Worm (Caenorhabditis elegans): ENCODE data around the gene lin-23.

The lin-23 gene

DNA sequence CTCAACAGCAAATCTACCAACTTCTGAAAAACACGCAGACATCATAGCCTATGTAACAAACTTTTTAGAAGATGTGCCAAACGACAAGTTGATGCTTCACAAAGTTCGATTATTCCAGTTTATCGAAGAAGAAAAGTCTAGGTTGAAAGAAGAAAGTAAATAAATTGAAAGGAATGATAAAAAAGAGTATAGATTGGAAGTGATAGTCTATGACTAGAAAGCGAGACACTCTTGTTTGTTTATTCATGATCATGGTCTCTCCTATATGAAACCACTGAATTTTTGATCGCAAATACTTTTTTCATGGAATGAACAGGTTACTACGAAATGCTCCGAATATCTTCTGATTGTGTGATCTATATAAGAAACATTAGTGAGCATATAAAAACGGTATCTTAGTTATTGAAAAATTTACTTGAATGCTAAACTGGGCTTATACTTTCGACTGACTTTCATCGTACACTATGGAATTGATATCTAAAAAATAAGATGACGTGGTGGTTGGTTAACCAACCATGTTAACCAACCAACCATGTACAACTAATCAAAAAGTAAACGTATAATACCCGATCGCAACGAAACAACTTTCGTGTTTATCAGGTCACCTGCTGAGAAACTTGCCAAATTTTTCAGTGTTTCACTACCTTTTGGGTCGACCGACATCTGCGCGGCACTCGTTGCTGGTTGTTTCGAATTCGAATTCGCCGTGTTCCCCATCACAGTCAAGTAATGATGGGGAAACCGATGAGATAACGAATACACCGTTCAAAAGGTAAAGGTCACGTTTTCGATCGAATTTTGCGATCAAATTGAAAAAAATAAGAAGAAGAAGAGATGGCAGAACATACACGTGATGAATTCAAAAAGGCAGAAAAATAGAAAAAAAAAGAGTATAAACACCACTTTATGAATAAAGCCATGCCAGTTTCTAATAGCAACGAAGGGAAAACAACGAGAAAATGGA, 25.6 kb upstream of the lin-23 start, which contains the start of gene C32D5.8:
TSS of gene C32D5.8 (minus strand) at position 770 of the 964 bp plus-strand sequence.
- TF ChIP-seq nhr-84 (tag; optimal IDR thresholded peaks at IDR 0.05) (no peak), nhr-71 (tag; optimal IDR thresholded peaks at IDR 0.05) (peak; percentile 26), efl-1 (optimal IDR thresholded peaks at IDR 0.05) (no peak), efl-1 (GFP tag; optimal IDR thresholded peaks at IDR 0.05 in 1 of 2) (peak in 1 of 2 experiments; percentile 79), nhr-85 (tag) (peak; percentile 69), dpl-1 (GFP tag; optimal IDR thresholded peaks at IDR 0.05) (peak in 1 of 3 experiments; percentile 8), lin-15B (tag; optimal IDR thresholded peaks at IDR 0.05) (no peak), lin-14 (GFP tag; optimal IDR thresholded peaks at IDR 0.05) (peak; percentile 58), snu-23 (GFP tag; optimal IDR thresholded peaks at IDR 0.05) (peak; percentile 28), lin-35 (GFP tag; optimal IDR thresholded peaks at IDR 0.05) (peak in 1 of 2 experiments; percentile 33), vab-15 (tag; optimal IDR thresholded peaks at IDR 0.05) (no peak), elt-3 (tag; optimal IDR thresholded peaks at IDR 0.05) (peak in 1 of 6 experiments; percentile 21), blmp-1 (tag; optimal IDR thresholded peaks at IDR 0.05) (peak; percentile 37), ama-1 (optimal IDR thresholded peaks at IDR 0.05) (peak; percentile 45), mep-1 (tag; optimal IDR thresholded peaks at IDR 0.05) (peak; percentile 37), sup-37 (GFP tag; optimal IDR thresholded peaks at IDR 0.05) (no peak), fkh-8 (tag; optimal IDR thresholded peaks at IDR 0.05) (peak; percentile 32), elt-2 (tag; optimal IDR thresholded peaks at IDR 0.05) (peak; percentile 13), mdl-1 (tag; optimal IDR thresholded peaks at IDR 0.05) (peak in 1 of 2 experiments; percentile 34), nhr-19 (GFP tag; conservative IDR thresholded peaks at IDR 0.05) (no peak), lir-3 (tag; optimal IDR thresholded peaks at IDR 0.05; ENCODE audit: poor library complexity) (no peak), grh-1 (GFP tag; IDR thresholded peaks at IDR 0.05) (0 out of 2 replicates have a peak, but pooled peaks have one; percentile 8), fkh-10 (GFP tag; optimal IDR thresholded peaks at IDR 0.05) (no peak), nhr-20 (tag; optimal IDR thresholded peaks at IDR 0.05) (peak; percentile 47), fkh-4 (tag; optimal IDR thresholded peaks at IDR 0.05; ENCODE audit: borderline replicate concordance) (no peak)

DNA sequence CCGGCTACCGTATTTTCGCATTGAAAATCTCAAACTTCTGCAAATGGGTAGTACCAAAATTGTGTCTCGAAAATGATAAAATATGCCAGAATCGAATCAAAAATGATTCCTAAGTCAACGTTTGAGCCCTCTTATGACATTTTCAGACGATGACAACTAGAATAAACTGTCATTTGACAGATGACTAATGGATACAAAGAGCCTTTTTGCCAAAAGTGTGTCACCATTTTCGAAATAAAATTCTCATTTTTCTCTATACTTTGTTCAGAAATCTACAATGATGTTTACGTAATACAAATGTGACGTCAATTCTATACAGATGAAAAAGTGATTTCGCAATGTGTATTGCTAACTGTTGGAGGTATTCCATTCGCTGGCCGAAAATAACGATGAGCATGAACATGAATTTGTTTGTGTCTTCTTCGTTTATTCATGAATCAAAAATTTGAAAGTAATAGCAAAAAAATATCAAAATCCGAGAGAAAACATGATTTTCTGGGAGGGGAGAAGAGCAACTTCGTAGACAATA, 24.5 kb upstream of the lin-23 start:
- TF ChIP-seq aha-1 (tag; optimal IDR thresholded peaks at IDR 0.05) = no peak
- no peak for TF ChIP-seq ets-5 (GFP tag; IDR thresholded peaks at IDR 0.05)
- no peak for TF ChIP-seq nhr-28 (tag; optimal IDR thresholded peaks at IDR 0.05)
- peak; percentile 68 for TF ChIP-seq C16A3.4 (tag; optimal IDR thresholded peaks at IDR 0.05)
- TF ChIP-seq efl-1 (optimal IDR thresholded peaks at IDR 0.05) = peak; percentile 16 to 57
- no peak for TF ChIP-seq efl-1 (GFP tag; optimal IDR thresholded peaks at IDR 0.05 in 1 of 2)
- TF ChIP-seq unc-130 (tag; optimal IDR thresholded peaks at IDR 0.05) = no peak
- TF ChIP-seq irx-1 (tag; optimal IDR thresholded peaks at IDR 0.05) = no peak
- 0 out of 2 replicates have a peak, but pooled peaks have one; percentile 13 for TF ChIP-seq grh-1 (GFP tag; IDR thresholded peaks at IDR 0.05)
- no peak for TF ChIP-seq ceh-82 (tag; optimal IDR thresholded peaks at IDR 0.05)
- TF ChIP-seq ceh-63 (GFP tag; optimal IDR thresholded peaks at IDR 0.05) = no peak
- no peak for TF ChIP-seq mab-9 (GFP tag; IDR thresholded peaks at IDR 0.05)
- TF ChIP-seq nhr-77 (tag; optimal IDR thresholded peaks at IDR 0.05) = no peak
- no peak for TF ChIP-seq rnt-1 (tag; optimal IDR thresholded peaks at IDR 0.05)
- TF ChIP-seq mdl-1 (tag; optimal IDR thresholded peaks at IDR 0.05) = peak in 1 of 2 experiments; percentile 5
- TF ChIP-seq jun-1 (tag; optimal IDR thresholded peaks at IDR 0.05) = no peak
- TF ChIP-seq C34B4.2 (tag; optimal IDR thresholded peaks at IDR 0.05) = no peak
- peak; percentile 66 for TF ChIP-seq nhr-19 (GFP tag; conservative IDR thresholded peaks at IDR 0.05)
- TF ChIP-seq lin-35 (GFP tag; optimal IDR thresholded peaks at IDR 0.05) = peak in 1 of 2 experiments; percentile 66
- no peak for TF ChIP-seq sup-37 (GFP tag; optimal IDR thresholded peaks at IDR 0.05)
- no peak for TF ChIP-seq nhr-237 (tag; optimal IDR thresholded peaks at IDR 0.05)
- TF ChIP-seq elt-2 (tag; optimal IDR thresholded peaks at IDR 0.05) = peak; percentile 64
- TF ChIP-seq lin-15B (tag; optimal IDR thresholded peaks at IDR 0.05) = no peak
- no peak for TF ChIP-seq pag-3 (tag; optimal IDR thresholded peaks at IDR 0.05; ENCODE audit: borderline replicate concordance, insufficient read depth)
- TF ChIP-seq nhr-90 (tag; optimal IDR thresholded peaks at IDR 0.05; ENCODE audit: poor library complexity) = peak; percentile 75
- TF ChIP-seq alr-1 (tag; optimal IDR thresholded peaks at IDR 0.05; ENCODE audit: borderline replicate concordance) = no peak
- TF ChIP-seq hlh-4 (tag; optimal IDR thresholded peaks at IDR 0.05) = no peak
- TF ChIP-seq nhr-84 (tag; optimal IDR thresholded peaks at IDR 0.05) = no peak
- TF ChIP-seq zip-4 (GFP tag; optimal IDR thresholded peaks at IDR 0.05) = peak; percentile 63
- TF ChIP-seq snu-23 (GFP tag; optimal IDR thresholded peaks at IDR 0.05) = peak; percentile 70
- TF ChIP-seq dsc-1 (tag; optimal IDR thresholded peaks at IDR 0.05) = no peak
- TF ChIP-seq xbp-1 (tag; optimal IDR thresholded peaks at IDR 0.05) = peak; percentile 27
